Worm (Caenorhabditis elegans): ENCODE measurements around the gene fbxa-182.

Gene fbxa-182

ce11 chrII:2452492-2452891 is 39.9 kb upstream of the fbxa-182 start:
- TF ChIP-seq nhr-129 (tag; optimal IDR thresholded peaks at IDR 0.05) (peak; percentile 22), nhr-237 (tag; optimal IDR thresholded peaks at IDR 0.05) (no peak), zag-1 (tag; optimal IDR thresholded peaks at IDR 0.05) (no peak), F13H6.1 (tag; optimal IDR thresholded peaks at IDR 0.05) (peak; percentile 36), fos-1 (tag; optimal IDR thresholded peaks at IDR 0.05) (peak; percentile 35), ceh-82 (tag; optimal IDR thresholded peaks at IDR 0.05) (no peak), ama-1 (optimal IDR thresholded peaks at IDR 0.05) (peak; percentile 47), nhr-12 (tag; optimal IDR thresholded peaks at IDR 0.05) (no peak)

ce11 chrII:2450990-2451389 is 38.4 kb upstream of the fbxa-182 start:
- TF ChIP-seq nhr-11 (tag; optimal IDR thresholded peaks at IDR 0.05), result no peak
- peak; percentile 46 for TF ChIP-seq sma-3 (GFP tag; optimal IDR thresholded peaks at IDR 0.05)
- TF ChIP-seq elt-3 (tag; optimal IDR thresholded peaks at IDR 0.05), result no peak
- TF ChIP-seq gmeb-1 (tag; optimal IDR thresholded peaks at IDR 0.05), result peak; percentile 80
- peak; percentile 40 for TF ChIP-seq unc-55 (GFP tag; optimal IDR thresholded peaks at IDR 0.05)
- TF ChIP-seq nhr-77 (tag; optimal IDR thresholded peaks at IDR 0.05), result no peak
- TF ChIP-seq lsy-2 (tag; optimal IDR thresholded peaks at IDR 0.05), result peak in 1 of 2 experiments; percentile 50
- peak; percentile 34 for TF ChIP-seq crh-2 (tag; optimal IDR thresholded peaks at IDR 0.05)
- no peak for TF ChIP-seq nhr-23 (tag; optimal IDR thresholded peaks at IDR 0.05)
- peak; percentile 32 for TF ChIP-seq C34F6.9 (tag; optimal IDR thresholded peaks at IDR 0.05)

ce11 chrII:2446727-2447126 is 34.2 kb upstream of the fbxa-182 start:
- TF ChIP-seq elt-1 (tag; optimal IDR thresholded peaks at IDR 0.05), result no peak
- no peak for TF ChIP-seq mbf-1 (tag; optimal IDR thresholded peaks at IDR 0.05)
- TF ChIP-seq lin-11 (tag; optimal IDR thresholded peaks at IDR 0.05), result no peak
- TF ChIP-seq skn-1 (tag; optimal IDR thresholded peaks at IDR 0.05), result no peak
- no peak for TF ChIP-seq sem-4 (tag; optimal IDR thresholded peaks at IDR 0.05)
- no peak for TF ChIP-seq ztf-1 (GFP tag; conservative IDR thresholded peaks at IDR 0.05)
- no peak for TF ChIP-seq crh-2 (tag; optimal IDR thresholded peaks at IDR 0.05)
- TF ChIP-seq mdl-1 (tag; optimal IDR thresholded peaks at IDR 0.05), result no peak
- TF ChIP-seq nhr-25 (tag; optimal IDR thresholded peaks at IDR 0.05), result no peak
- TF ChIP-seq nhr-11 (tag; optimal IDR thresholded peaks at IDR 0.05), result no peak
- TF ChIP-seq zag-1 (tag; optimal IDR thresholded peaks at IDR 0.05), result no peak

- TF ChIP-seq zag-1 (tag; optimal IDR thresholded peaks at IDR 0.05), result no peak
- no peak for TF ChIP-seq peb-1 (tag; optimal IDR thresholded peaks at IDR 0.05)
- no peak for TF ChIP-seq elt-3 (tag; optimal IDR thresholded peaks at IDR 0.05)
- no peak for TF ChIP-seq skn-1 (tag; optimal IDR thresholded peaks at IDR 0.05)
Measured at ce11 chrII:2445164-2445563, 32.6 kb upstream of the fbxa-182 start.

ce11 chrII:2442979-2443378 is 30.4 kb upstream of the fbxa-182 start, which contains the start of gene vab-19:
Gene vab-19, plus strand, starts transcription at chrII:2443279.
- TF ChIP-seq lin-39 (tag; optimal IDR thresholded peaks at IDR 0.05) (no peak), nhr-129 (tag; optimal IDR thresholded peaks at IDR 0.05) (no peak), ama-1 (optimal IDR thresholded peaks at IDR 0.05) (no peak), blmp-1 (tag; optimal IDR thresholded peaks at IDR 0.05; ENCODE audit: insufficient read depth) (no peak), Y55F3AM.14 (GFP tag; optimal IDR thresholded peaks at IDR 0.05) (no peak), ceh-82 (tag; optimal IDR thresholded peaks at IDR 0.05) (no peak), lin-11 (tag; optimal IDR thresholded peaks at IDR 0.05) (no peak), nhr-10 (tag; optimal IDR thresholded peaks at IDR 0.05) (no peak), ztf-11 (tag; optimal IDR thresholded peaks at IDR 0.05) (no peak), nhr-6 (tag; optimal IDR thresholded peaks at IDR 0.05) (no peak), unc-55 (GFP tag; optimal IDR thresholded peaks at IDR 0.05) (no peak), zag-1 (tag; optimal IDR thresholded peaks at IDR 0.05) (no peak), nhr-25 (tag; optimal IDR thresholded peaks at IDR 0.05) (no peak), gmeb-1 (tag; optimal IDR thresholded peaks at IDR 0.05) (no peak), R02D3.7 (tag; optimal IDR thresholded peaks at IDR 0.05) (no peak), sma-9 (GFP tag; optimal IDR thresholded peaks at IDR 0.05) (no peak), sma-9 (tag; optimal IDR thresholded peaks at IDR 0.05) (no peak), crh-2 (tag; optimal IDR thresholded peaks at IDR 0.05) (no peak), nhr-23 (tag; optimal IDR thresholded peaks at IDR 0.05) (no peak), ZK546.5 (tag; optimal IDR thresholded peaks at IDR 0.05) (no peak), peb-1 (tag; optimal IDR thresholded peaks at IDR 0.05) (no peak)

Data from whole organism, L2 larva.